Fruit fly (Drosophila melanogaster) whole organism, prepupa: Measurements from ENCODE around the gene CG43861.
A peak's percentile ranks its signal among the peaks of the same experiment; 100 is the strongest.

Experiments used
- Blimp-1 ChIP-seq: fragments of 200-800 bp; sonication (Bioruptor generic); optimal IDR thresholded peaks from 3 replicates; lab custom pipeline; 2017; ENCODE audit warnings: missing biosample characterization, missing genetic modification characterization, mild to moderate bottlenecking, moderate library complexity, missing genetic modification reagents
- CG10631 ChIP-seq: fragments of 200-800 bp; sonication (Bioruptor generic); optimal IDR thresholded peaks from 2 replicates; lab custom pipeline; 2016; ENCODE audit warnings: missing biosample characterization, missing genetic modification characterization
- CG11294 ChIP-seq: fragments of 200-800 bp; sonication (Bioruptor generic); IDR thresholded peaks from 2 replicates; pipeline ENCODE4 v1.3.6; 2022; ENCODE audit warnings: missing biosample characterization, missing genetic modification characterization
- CG11762 ChIP-seq: fragments of 200-800 bp; sonication (Bioruptor generic); optimal IDR thresholded peaks from 3 replicates; lab custom pipeline; 2016; ENCODE audit warnings: missing biosample characterization, missing genetic modification characterization; ENCODE audit not compliant: insufficient read depth
- CG11902 ChIP-seq: fragments of 200-800 bp; sonication (Bioruptor generic); optimal IDR thresholded peaks from 3 replicates; lab custom pipeline; 2016; ENCODE audit warnings: missing biosample characterization, missing genetic modification characterization
- CG15336 ChIP-seq: fragments of 200-800 bp; sonication (Bioruptor generic); IDR thresholded peaks from 2 replicates; pipeline ENCODE4 v1.3.6; 2022; ENCODE audit warnings: missing biosample characterization, missing genetic modification characterization
- CG1621 ChIP-seq: fragments of 200-800 bp; sonication (Bioruptor generic); optimal IDR thresholded peaks from 3 replicates; lab custom pipeline; 2018; ENCODE audit warnings: missing biosample characterization, mild to moderate bottlenecking, missing genetic modification characterization
- CG16779 ChIP-seq: fragments of 200-800 bp; sonication (Bioruptor generic); optimal IDR thresholded peaks from 3 replicates; lab custom pipeline; 2017; ENCODE audit warnings: missing biosample characterization, mild to moderate bottlenecking, missing genetic modification characterization
- CG31627 ChIP-seq: fragments of 200-800 bp; sonication (Bioruptor generic); optimal IDR thresholded peaks from 3 replicates; lab custom pipeline; 2016; ENCODE audit warnings: missing biosample characterization, missing genetic modification characterization
- CG32006 ChIP-seq: fragments of 200-800 bp; sonication (Bioruptor generic); optimal IDR thresholded peaks from 3 replicates; lab custom pipeline; 2017; ENCODE audit warnings: missing biosample characterization, mild to moderate bottlenecking, missing genetic modification characterization
- CG34406 ChIP-seq: fragments of 200-800 bp; sonication (Bioruptor generic); optimal IDR thresholded peaks from 3 replicates; lab custom pipeline; 2016; ENCODE audit warnings: missing biosample characterization, missing genetic modification characterization
- CG4318 ChIP-seq: fragments of 200-800 bp; sonication (Bioruptor generic); optimal IDR thresholded peaks from 3 replicates; lab custom pipeline; 2017; ENCODE audit warnings: missing biosample characterization, mild to moderate bottlenecking, missing genetic modification characterization
- CG6163 ChIP-seq: fragments of 200-800 bp; sonication (Bioruptor generic); IDR thresholded peaks from 3 replicates; pipeline ENCODE4 v1.3.6; 2022; ENCODE audit warnings: missing biosample characterization, missing genetic modification characterization
- CG6276 ChIP-seq: fragments of 200-800 bp; sonication (Bioruptor generic); optimal IDR thresholded peaks from 2 replicates; lab custom pipeline; 2017; ENCODE audit warnings: missing biosample characterization, mild to moderate bottlenecking, missing genetic modification characterization
- CG6854 ChIP-seq: fragments of 200-800 bp; sonication (Bioruptor generic); optimal IDR thresholded peaks from 2 replicates; lab custom pipeline; 2017; ENCODE audit warnings: missing biosample characterization, mild to moderate bottlenecking, missing genetic modification characterization
- CG7368 ChIP-seq: fragments of 200-800 bp; sonication (Bioruptor generic); optimal IDR thresholded peaks from 3 replicates; lab custom pipeline; 2016; ENCODE audit warnings: missing biosample characterization, missing genetic modification characterization
- CG8119 ChIP-seq: fragments of 200-800 bp; sonication (Bioruptor generic); IDR thresholded peaks from 3 replicates; pipeline ENCODE4 v1.3.6; 2022; ENCODE audit warnings: missing biosample characterization, missing genetic modification characterization
- CG8319 ChIP-seq: fragments of 200-800 bp; sonication (Bioruptor generic); optimal IDR thresholded peaks from 3 replicates; lab custom pipeline; 2016; ENCODE audit warnings: missing biosample characterization, missing genetic modification characterization
- CG8632 ChIP-seq: fragments of 200-800 bp; sonication (Bioruptor generic); optimal IDR thresholded peaks from 3 replicates; lab custom pipeline; 2016; ENCODE audit warnings: missing biosample characterization, missing genetic modification characterization
- CG9139 ChIP-seq: fragments of 200-800 bp; sonication (Bioruptor generic); optimal IDR thresholded peaks from 3 replicates; lab custom pipeline; 2017; ENCODE audit warnings: missing biosample characterization, mild to moderate bottlenecking, missing genetic modification characterization
- Eip75B ChIP-seq: fragments of 200-800 bp; sonication (Bioruptor generic); optimal IDR thresholded peaks from 3 replicates; lab custom pipeline; 2016; ENCODE audit warnings: missing biosample characterization, missing genetic modification characterization
- Eip78C ChIP-seq: fragments of 200-800 bp; sonication (Bioruptor generic); peaks from one replicate; lab custom pipeline; 2016; ENCODE audit warnings: missing biosample characterization, missing genetic modification characterization
- Eip93F ChIP-seq: fragments of 200-800 bp; sonication (Bioruptor generic); optimal IDR thresholded peaks from 2 replicates; lab custom pipeline; 2016; ENCODE audit warnings: missing biosample characterization, mild to moderate bottlenecking, missing genetic modification characterization
- Ets21C ChIP-seq: fragments of 200-800 bp; sonication (Bioruptor generic); optimal IDR thresholded peaks from 3 replicates; lab custom pipeline; 2016; ENCODE audit warnings: missing biosample characterization, missing genetic modification characterization
- Ets96B ChIP-seq: fragments of 200-800 bp; optimal IDR thresholded peaks from 2 replicates; lab custom pipeline; 2019; ENCODE audit warnings: missing biosample characterization, mild to moderate bottlenecking, missing genetic modification characterization, moderate library complexity
- Gug ChIP-seq: fragments of 200-800 bp; sonication (Bioruptor generic); IDR thresholded peaks from 2 replicates; pipeline ENCODE4 v1.3.6; 2022; ENCODE audit warnings: missing biosample characterization, missing genetic modification characterization
- Hr38 ChIP-seq: sonication (Bioruptor generic); optimal IDR thresholded peaks from 2 replicates; lab custom pipeline; 2016; ENCODE audit warnings: missing biosample characterization, missing genetic modification characterization
- Hr39 ChIP-seq: fragments of 200-800 bp; sonication (Bioruptor generic); optimal IDR thresholded peaks from 2 replicates; lab custom pipeline; 2016; ENCODE audit warnings: missing biosample characterization, missing genetic modification characterization
- Hr4 ChIP-seq: fragments of 200-800 bp; sonication (Bioruptor generic); optimal IDR thresholded peaks from 3 replicates; lab custom pipeline; 2016; ENCODE audit warnings: missing biosample characterization, missing genetic modification characterization
- Lpt ChIP-seq: fragments of 200-800 bp; sonication (Bioruptor generic); optimal IDR thresholded peaks from 3 replicates; lab custom pipeline; 2016; ENCODE audit warnings: missing biosample characterization, missing genetic modification characterization
- Met ChIP-seq: fragments of 200-800 bp; sonication (Bioruptor generic); optimal IDR thresholded peaks from 3 replicates; lab custom pipeline; 2016; ENCODE audit warnings: missing biosample characterization, missing genetic modification characterization
- OdsH ChIP-seq: fragments of 200-800 bp; sonication (Bioruptor generic); optimal IDR thresholded peaks from 3 replicates; lab custom pipeline; 2016; ENCODE audit warnings: missing biosample characterization, missing genetic modification characterization
- Smox ChIP-seq: fragments of 200-800 bp; sonication (Bioruptor generic); optimal IDR thresholded peaks from 3 replicates; lab custom pipeline; 2016; ENCODE audit warnings: missing biosample characterization, missing genetic modification characterization
- Sox102F ChIP-seq: fragments of 200-800 bp; sonication (Bioruptor generic); optimal IDR thresholded peaks from 2 replicates; lab custom pipeline; 2016; ENCODE audit warnings: missing biosample characterization, mild to moderate bottlenecking, missing genetic modification characterization
- Sox14 ChIP-seq: fragments of 200-800 bp; sonication (Bioruptor generic); optimal IDR thresholded peaks from 3 replicates; lab custom pipeline; 2016; ENCODE audit warnings: missing biosample characterization, missing genetic modification characterization
- achi ChIP-seq: fragments of 200-800 bp; sonication (Bioruptor generic); optimal IDR thresholded peaks from 3 replicates; lab custom pipeline; 2016; ENCODE audit warnings: missing biosample characterization, missing genetic modification characterization
- acj6 ChIP-seq: fragments of 200-800 bp; sonication (Bioruptor generic); optimal IDR thresholded peaks from 3 replicates; lab custom pipeline; 2016; ENCODE audit warnings: missing biosample characterization, missing genetic modification characterization
- dac ChIP-seq: fragments of 200-800 bp; sonication (Bioruptor generic); optimal IDR thresholded peaks from 2 replicates; lab custom pipeline; 2017; ENCODE audit warnings: missing biosample characterization, mild to moderate bottlenecking, missing genetic modification characterization
- dsx ChIP-seq: fragments of 200-800 bp; optimal IDR thresholded peaks from 3 replicates; lab custom pipeline; 2019; ENCODE audit warnings: missing biosample characterization, mild to moderate bottlenecking, missing genetic modification characterization, moderate library complexity; ENCODE audit not compliant: poor library complexity, severe bottlenecking
- esn ChIP-seq: fragments of 200-800 bp; sonication (Bioruptor generic); optimal IDR thresholded peaks from 2 replicates; lab custom pipeline; 2016; ENCODE audit warnings: missing biosample characterization, mild to moderate bottlenecking, missing genetic modification characterization, moderate library complexity
- fd59A ChIP-seq: fragments of 200-800 bp; sonication (Bioruptor generic); optimal IDR thresholded peaks from 2 replicates; lab custom pipeline; 2017; ENCODE audit warnings: missing biosample characterization, mild to moderate bottlenecking, missing genetic modification characterization, missing genetic modification reagents
- fd85E ChIP-seq: fragments of 200-800 bp; sonication (Bioruptor generic); optimal IDR thresholded peaks from 3 replicates; lab custom pipeline; 2016; ENCODE audit warnings: missing biosample characterization, missing genetic modification characterization
- fkh ChIP-seq: fragments of 200-800 bp; sonication (Bioruptor generic); optimal IDR thresholded peaks from 3 replicates; lab custom pipeline; 2017; ENCODE audit warnings: missing biosample characterization, mild to moderate bottlenecking, missing genetic modification characterization, moderate library complexity
- lz ChIP-seq: fragments of 200-800 bp; sonication (Bioruptor generic); optimal IDR thresholded peaks from 3 replicates; lab custom pipeline; 2016; ENCODE audit warnings: missing biosample characterization, missing genetic modification characterization
- net ChIP-seq: fragments of 200-800 bp; sonication (Bioruptor generic); optimal IDR thresholded peaks from 3 replicates; lab custom pipeline; 2016; ENCODE audit warnings: missing biosample characterization, missing genetic modification characterization
- pdm3 ChIP-seq: fragments of 200-800 bp; sonication (Bioruptor generic); optimal IDR thresholded peaks from 3 replicates; lab custom pipeline; 2016; ENCODE audit warnings: missing biosample characterization, missing genetic modification characterization
- salr ChIP-seq, 2 experiments: fragments of 200-800 bp; sonication (Bioruptor generic); optimal IDR thresholded peaks; 3 replicates each; lab custom pipeline; 2016 to 2018; ENCODE audit warnings: missing biosample characterization in 2 of 2, missing genetic modification characterization in 2 of 2, mild to moderate bottlenecking in 1 of 2
- spab ChIP-seq: fragments of 200-800 bp; sonication (Bioruptor generic); optimal IDR thresholded peaks from 2 replicates; lab custom pipeline; 2017; ENCODE audit warnings: missing biosample characterization, mild to moderate bottlenecking, missing genetic modification characterization, missing genetic modification reagents
- ss ChIP-seq, 2 experiments: fragments of 200-800 bp; sonication (Bioruptor generic); optimal IDR thresholded peaks; 2 replicates in 1 of 2; 3 replicates in 1 of 2; lab custom pipeline; 2017 to 2018; ENCODE audit warnings: mild to moderate bottlenecking in 2 of 2, missing biosample characterization in 2 of 2, missing genetic modification characterization in 2 of 2, moderate library complexity in 1 of 2
- svp ChIP-seq: fragments of 200-800 bp; sonication (Bioruptor generic); peaks from one replicate; lab custom pipeline; 2016; ENCODE audit warnings: missing biosample characterization, missing genetic modification characterization
- topi ChIP-seq: fragments of 200-800 bp; sonication (Bioruptor generic); optimal IDR thresholded peaks from 3 replicates; lab custom pipeline; 2016; ENCODE audit warnings: missing biosample characterization, missing genetic modification characterization
- vri ChIP-seq: fragments of 200-800 bp; sonication (Bioruptor generic); optimal IDR thresholded peaks from 3 replicates; lab custom pipeline; 2016; ENCODE audit warnings: missing biosample characterization, mild to moderate bottlenecking, missing genetic modification characterization

CG43861 gene

dm6 chr2L:19989658-19990362 is 27.3 kb downstream of the CG43861 start:
- TF ChIP-seq CG8119 (peak; percentile 46; the same call in 2 of the 3 replicates), CG8632 (GFP tag; lab: Kevin White, UChicago) (peak; percentile 49), Ets21C (no peak), achi (peak; percentile 30), OdsH (GFP tag; lab: Kevin White, UChicago) (peak; percentile 23), svp (GFP tag; lab: Kevin White, UChicago) (peak; percentile 46), vri (no peak), CG15336 (peak; percentile 23; the same call in 1 of the 2 replicates), acj6 (GFP tag; lab: Kevin White, UChicago) (peak; percentile 22), CG10631 (GFP tag; lab: Kevin White, UChicago) (peak; percentile 5), CG11294 (GFP tag; lab: Robert Waterston, UW) (no peak), pdm3 (GFP tag; lab: Kevin White, UChicago) (no peak), fkh (no peak), CG1621 (tag; lab: Kevin White, UChicago) (no peak), CG6276 (peak; percentile 23), Hr4 (GFP tag; lab: Kevin White, UChicago) (peak; percentile 17), fd85E (GFP tag; lab: Kevin White, UChicago) (no peak), Smox (GFP tag; lab: Kevin White, UChicago) (no peak), esn (no peak), CG9139 (GFP tag; lab: Kevin White, UChicago) (no peak), lz (GFP tag; lab: Kevin White, UChicago) (no peak), Eip93F (GFP tag; lab: Kevin White, UChicago) (no peak), CG11762 (no peak), CG7368 (GFP tag; lab: Kevin White, UChicago) (no peak), ss (GFP tag; optimal IDR thresholded peaks at IDR 0.05; lab: Kevin White, UChicago) (no peak), Hr38 (GFP tag; lab: Kevin White, UChicago) (no peak), CG31627 (GFP tag; lab: Kevin White, UChicago) (no peak), CG34406 (GFP tag; lab: Kevin White, UChicago) (peak; percentile 27), dsx (GFP tag; lab: Kevin White, UChicago) (no peak), net (no peak), Ets96B (tag; lab: Kevin White, UChicago) (no peak), CG32006 (peak; percentile 70), CG4318 (peak; percentile 41), Sox102F (GFP tag; lab: Kevin White, UChicago) (no peak), Eip75B (GFP tag; lab: Kevin White, UChicago) (no peak), Eip78C (GFP tag; lab: Kevin White, UChicago) (peak; percentile 62), topi (no peak), Lpt (GFP tag; lab: Kevin White, UChicago) (no peak), CG8319 (no peak), dac (no peak), Blimp-1 (no peak), CG6854 (no peak), salr (GFP tag; optimal IDR thresholded peaks at IDR 0.05; lab: Kevin White, UChicago) (peak in 1 of 2 experiments; percentile 67), Sox14 (no peak), Gug (no peak), Hr39 (GFP tag; lab: Kevin White, UChicago) (no peak), fd59A (GFP tag; lab: Kevin White, UChicago) (no peak), CG11902 (GFP tag; lab: Kevin White, UChicago) (no peak), CG16779 (no peak), spab (GFP tag; lab: Kevin White, UChicago) (no peak), CG6163 (GFP tag; lab: Robert Waterston, UW) (no peak), Met (GFP tag; lab: Kevin White, UChicago) (no peak)
